Worm (Caenorhabditis elegans): ENCODE measurements around the gene nhr-222.

- TF ChIP-seq sem-2 (GFP tag; optimal IDR thresholded peaks at IDR 0.05) (no peak), snpc-4 (tag; optimal IDR thresholded peaks at IDR 0.05) (no peak), ztf-11 (tag; optimal IDR thresholded peaks at IDR 0.05) (no peak), nhr-76 (tag; optimal IDR thresholded peaks at IDR 0.05) (no peak), elt-3 (tag; optimal IDR thresholded peaks at IDR 0.05) (no peak), unc-39 (tag; optimal IDR thresholded peaks at IDR 0.05) (no peak), nhr-28 (tag; optimal IDR thresholded peaks at IDR 0.05) (no peak)
Measured at ce11 chrV:3586014-3586689, 42.9 kb upstream of the nhr-222 start, which contains the start of the genes rpl-11.1 and T22F3.2.
